Worm (Caenorhabditis elegans): ENCODE results near the gene T13C5.10.

DNA sequence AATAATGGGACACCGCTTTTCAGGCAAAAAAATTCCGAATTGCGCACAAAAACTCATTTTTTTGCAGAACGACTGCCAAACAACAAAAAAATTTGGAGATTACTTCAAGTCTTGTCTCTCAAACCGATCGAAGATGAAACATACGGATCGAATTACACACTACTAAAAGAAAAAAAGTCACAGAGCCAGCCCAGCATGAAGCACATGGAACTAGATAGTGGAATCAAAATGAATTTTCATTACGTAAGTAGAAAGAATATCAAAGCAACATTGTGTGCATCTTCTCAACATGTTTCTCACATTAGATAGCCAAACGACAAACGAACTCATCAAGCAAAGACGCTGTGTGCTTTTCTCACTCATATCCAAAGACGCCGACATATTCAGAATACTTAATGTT, 33.1 kb downstream of the T13C5.10 start:
- no peak for TF ChIP-seq nhr-25 (tag; optimal IDR thresholded peaks at IDR 0.05; ENCODE audit: borderline replicate concordance, insufficient read depth)
- TF ChIP-seq unc-39 (tag; optimal IDR thresholded peaks at IDR 0.05) = no peak
- no peak for TF ChIP-seq zag-1 (tag; optimal IDR thresholded peaks at IDR 0.05)
- TF ChIP-seq unc-130 (GFP tag; optimal IDR thresholded peaks at IDR 0.05) = no peak
- no peak for TF ChIP-seq nhr-76 (tag; optimal IDR thresholded peaks at IDR 0.05)
